Worm (Caenorhabditis elegans): Measurements from ENCODE around the gene mec-9.

mec-9 gene

DNA sequence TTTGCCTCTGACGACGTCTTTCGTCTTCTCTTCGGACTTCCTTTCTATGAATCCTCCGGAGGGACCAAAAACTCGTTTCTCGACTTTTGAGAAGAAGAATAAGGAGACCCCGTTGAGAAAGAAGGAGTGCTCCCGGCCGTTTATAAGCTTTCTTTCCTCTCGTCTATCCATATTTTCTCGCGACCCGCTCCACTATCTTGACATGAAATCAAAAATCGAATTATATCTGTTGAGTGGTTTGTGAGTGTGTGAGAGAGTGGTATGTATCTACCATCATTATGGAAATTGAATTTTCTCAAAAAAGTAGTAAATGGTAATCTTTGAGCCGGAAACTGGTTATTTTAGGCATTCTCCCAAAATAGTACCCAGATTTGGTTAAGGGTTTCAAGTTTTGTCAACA, 3.8 kb downstream of the mec-9 start:
- TF ChIP-seq zip-4 (GFP tag; optimal IDR thresholded peaks at IDR 0.05) = no peak
- TF ChIP-seq lin-14 (GFP tag; optimal IDR thresholded peaks at IDR 0.05) = peak; percentile 70
- TF ChIP-seq lir-3 (tag; optimal IDR thresholded peaks at IDR 0.05; ENCODE audit: poor library complexity) = no peak
- no peak for TF ChIP-seq mef-2 (tag; optimal IDR thresholded peaks at IDR 0.05)
- TF ChIP-seq isw-1 (GFP tag; IDR thresholded peaks at IDR 0.05) = no peak
- TF ChIP-seq unc-86 (tag; optimal IDR thresholded peaks at IDR 0.05) = no peak
- no peak for TF ChIP-seq dpl-1 (GFP tag; optimal IDR thresholded peaks at IDR 0.05)

DNA sequence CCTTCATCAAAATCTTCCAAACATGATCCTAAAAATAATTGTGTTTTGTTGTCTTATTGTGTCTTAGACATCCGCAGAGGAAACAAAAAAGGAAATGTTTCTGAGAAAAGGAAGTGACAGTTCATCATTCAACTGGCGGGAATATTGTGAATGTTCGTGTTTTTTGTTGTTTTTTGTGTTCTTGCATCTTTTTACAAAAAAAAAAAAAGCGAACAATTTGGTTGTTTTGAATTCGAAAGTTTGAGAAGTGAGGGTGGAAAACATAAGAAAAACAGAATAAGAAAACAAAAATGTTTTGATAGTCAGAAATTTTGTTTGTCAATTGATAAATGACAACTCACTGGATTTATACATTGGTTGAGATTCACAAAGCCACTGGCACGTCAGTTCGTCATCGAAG, 5.3 kb downstream of the mec-9 start:
- no peak for TF ChIP-seq fkh-8 (tag; optimal IDR thresholded peaks at IDR 0.05)
- no peak for TF ChIP-seq pax-3 (tag; optimal IDR thresholded peaks at IDR 0.05)
- TF ChIP-seq alr-1 (tag; optimal IDR thresholded peaks at IDR 0.05; ENCODE audit: borderline replicate concordance) = no peak
- no peak for TF ChIP-seq hlh-4 (tag; optimal IDR thresholded peaks at IDR 0.05)
- no peak for TF ChIP-seq lir-3 (tag; optimal IDR thresholded peaks at IDR 0.05; ENCODE audit: poor library complexity)
- TF ChIP-seq ama-1 (optimal IDR thresholded peaks at IDR 0.05) = no peak
- no peak for TF ChIP-seq ceh-88 (GFP tag; IDR thresholded peaks at IDR 0.05)
- no peak for TF ChIP-seq efl-3 (GFP tag; optimal IDR thresholded peaks at IDR 0.05)
- no peak for TF ChIP-seq sup-37 (GFP tag; optimal IDR thresholded peaks at IDR 0.05)
- no peak for TF ChIP-seq ztf-4 (tag; optimal IDR thresholded peaks at IDR 0.05)
- TF ChIP-seq nhr-47 (tag; optimal IDR thresholded peaks at IDR 0.05) = no peak
- TF ChIP-seq skn-1 (tag; optimal IDR thresholded peaks at IDR 0.05) = no peak

DNA sequence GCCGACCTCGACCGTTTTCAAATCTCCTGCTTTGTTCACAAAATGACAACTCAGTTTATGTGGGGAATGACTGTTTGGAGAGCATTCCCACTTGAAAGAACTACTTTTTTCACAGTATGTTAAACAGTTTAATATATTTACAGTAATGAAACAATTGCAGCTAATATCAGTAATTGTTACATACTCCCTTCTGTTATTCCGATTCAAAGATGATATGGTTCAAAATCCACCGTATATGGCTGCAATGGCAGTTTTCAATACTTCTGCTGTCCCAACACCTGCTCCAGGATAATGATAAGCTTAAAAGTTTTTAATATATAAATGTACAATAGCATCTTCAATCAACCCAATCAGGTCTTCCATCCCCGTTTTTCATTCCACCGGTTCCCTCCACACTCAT, 7.7 kb downstream of the mec-9 start:
- TF ChIP-seq alr-1 (tag; optimal IDR thresholded peaks at IDR 0.05; ENCODE audit: borderline replicate concordance) (no peak), efl-1 (optimal IDR thresholded peaks at IDR 0.05) (no peak), efl-1 (GFP tag; optimal IDR thresholded peaks at IDR 0.05 in 1 of 2) (no peak), mef-2 (tag; optimal IDR thresholded peaks at IDR 0.05) (no peak)

DNA sequence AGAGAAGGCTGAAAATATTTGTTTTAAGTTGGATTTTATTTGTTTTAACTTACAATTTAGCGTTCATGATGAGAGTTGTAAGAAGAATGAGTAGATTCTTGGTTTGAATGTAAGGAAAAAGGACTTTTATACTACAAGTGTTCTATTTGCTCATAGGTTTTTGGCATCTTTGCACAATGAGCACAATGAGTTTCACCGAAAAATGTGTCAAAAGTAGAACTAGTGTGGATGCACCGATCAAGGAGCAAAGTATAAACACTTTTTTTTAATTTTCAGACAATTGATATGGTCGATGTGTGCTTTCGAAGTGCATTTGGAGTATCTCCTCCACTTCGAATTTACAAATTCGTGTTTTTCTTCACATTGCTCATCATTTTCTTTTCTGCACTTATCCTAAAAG, 8.8 kb downstream of the mec-9 start, which contains the start of gene fipr-11:
Gene fipr-11 (minus strand): TSS at position 101 of the 400 bp plus-strand sequence.
- no peak for TF ChIP-seq unc-130 (tag; optimal IDR thresholded peaks at IDR 0.05)
- TF ChIP-seq F16B12.6 (tag; optimal IDR thresholded peaks at IDR 0.05) = no peak
- TF ChIP-seq ceh-82 (tag; optimal IDR thresholded peaks at IDR 0.05) = no peak
- no peak for TF ChIP-seq unc-98 (GFP tag; IDR thresholded peaks at IDR 0.05)
- TF ChIP-seq hlh-4 (tag; optimal IDR thresholded peaks at IDR 0.05) = no peak
- TF ChIP-seq snpc-4 (tag; optimal IDR thresholded peaks at IDR 0.05) = no peak
- TF ChIP-seq fkh-8 (tag; optimal IDR thresholded peaks at IDR 0.05) = no peak
- TF ChIP-seq zag-1 (tag; optimal IDR thresholded peaks at IDR 0.05) = no peak
- no peak for TF ChIP-seq pqm-1 (tag; optimal IDR thresholded peaks at IDR 0.05)
- TF ChIP-seq efl-1 (optimal IDR thresholded peaks at IDR 0.05) = no peak
- no peak for TF ChIP-seq efl-1 (GFP tag; optimal IDR thresholded peaks at IDR 0.05 in 1 of 2)
- TF ChIP-seq elt-2 (tag; optimal IDR thresholded peaks at IDR 0.05) = no peak
- no peak for TF ChIP-seq efl-3 (GFP tag; optimal IDR thresholded peaks at IDR 0.05)
- no peak for TF ChIP-seq blmp-1 (tag; optimal IDR thresholded peaks at IDR 0.05)
- no peak for TF ChIP-seq nhr-28 (tag; optimal IDR thresholded peaks at IDR 0.05)

DNA sequence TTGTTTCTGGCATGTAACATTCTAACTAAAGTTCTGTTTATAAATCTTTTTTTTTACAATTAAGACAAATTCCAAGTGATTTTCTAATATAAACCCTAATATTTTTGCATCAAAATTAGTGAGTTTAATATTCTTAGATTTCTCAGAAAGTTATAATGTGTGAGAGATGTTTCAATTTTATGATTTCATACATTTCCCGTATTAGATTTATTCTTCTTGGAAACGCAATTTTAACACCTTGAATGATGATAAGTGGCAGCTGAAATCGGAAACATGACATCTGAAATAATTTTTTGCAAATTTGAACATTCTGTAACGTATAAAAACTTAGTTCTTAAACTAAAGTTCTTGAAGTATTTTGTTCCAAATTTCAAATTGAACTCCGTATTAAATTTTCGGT, 13.8 kb downstream of the mec-9 start:
- TF ChIP-seq fkh-8 (tag; optimal IDR thresholded peaks at IDR 0.05) (peak; percentile 43), ces-1 (GFP tag; optimal IDR thresholded peaks at IDR 0.05) (no peak), aly-2 (tag; optimal IDR thresholded peaks at IDR 0.05) (no peak), pqm-1 (tag; optimal IDR thresholded peaks at IDR 0.05) (no peak), nhr-71 (tag; optimal IDR thresholded peaks at IDR 0.05) (peak; percentile 42), swsn-7 (tag; optimal IDR thresholded peaks at IDR 0.05) (no peak), hlh-17 (GFP tag; optimal IDR thresholded peaks at IDR 0.05; ENCODE audit: borderline replicate concordance) (no peak), egl-13 (tag; optimal IDR thresholded peaks at IDR 0.05) (peak; percentile 67), rnt-1 (tag; optimal IDR thresholded peaks at IDR 0.05) (no peak), nhr-47 (tag; optimal IDR thresholded peaks at IDR 0.05) (peak; percentile 66), ets-5 (GFP tag; IDR thresholded peaks at IDR 0.05) (no peak), hlh-4 (tag; optimal IDR thresholded peaks at IDR 0.05) (peak; percentile 94), fos-1 (tag; optimal IDR thresholded peaks at IDR 0.05) (no peak), snu-23 (GFP tag; optimal IDR thresholded peaks at IDR 0.05) (no peak), unc-62 (GFP tag; optimal IDR thresholded peaks at IDR 0.05) (no peak), snpc-4 (tag; optimal IDR thresholded peaks at IDR 0.05) (no peak)
